Worm (Caenorhabditis elegans) whole organism, L4 larva: ENCODE measurements around the gene cisd-3.1.
A peak's percentile ranks its signal among the peaks of the same experiment; 100 is the strongest.

Experiments used
- T20F7.1 ChIP-seq: fragments of 200-800 bp; sonication (Bioruptor generic); optimal IDR thresholded peaks from 2 replicates; lab custom pipeline; 2018; ENCODE audit warnings: mild to moderate bottlenecking, missing genetic modification characterization, missing compliant biosample characterization
- Y105C5A.15 ChIP-seq: fragments of 200-800 bp; sonication (Bioruptor generic); IDR thresholded peaks from 2 replicates; pipeline ENCODE4 v1.3.6; 2022; ENCODE audit warnings: missing genetic modification characterization, missing compliant biosample characterization
- ZK546.5 ChIP-seq, 2 experiments: sonication (generic microtip); optimal IDR thresholded peaks; 2 replicates each; lab custom pipeline; 2017; ENCODE audit warnings: missing biosample characterization in 2 of 2, missing genetic modification characterization in 2 of 2
- attf-4 ChIP-seq: sonication (generic microtip); optimal IDR thresholded peaks from 3 replicates; lab custom pipeline; 2017; ENCODE audit warnings: missing biosample characterization, missing genetic modification characterization
- ceh-32 ChIP-seq: sonication (generic microtip); optimal IDR thresholded peaks from 2 replicates; lab custom pipeline; 2016; ENCODE audit warnings: mild to moderate bottlenecking, missing genetic modification characterization, missing compliant biosample characterization; ENCODE audit not compliant: poor library complexity
- ceh-44 ChIP-seq: fragments of 200-800 bp; sonication (Bioruptor generic); IDR thresholded peaks from 2 replicates; pipeline ENCODE4 v1.3.6; 2022; ENCODE audit warnings: missing genetic modification reagents, missing genetic modification characterization, missing compliant biosample characterization
- ceh-82 ChIP-seq: sonication (generic microtip); optimal IDR thresholded peaks from 2 replicates; lab custom pipeline; 2017; ENCODE audit warnings: missing biosample characterization, missing genetic modification characterization
- cey-2 ChIP-seq: sonication (generic microtip); optimal IDR thresholded peaks from 3 replicates; lab custom pipeline; 2017; ENCODE audit warnings: missing genetic modification characterization, mild to moderate bottlenecking, missing compliant biosample characterization, antibody characterized with exemption, borderline replicate concordance; ENCODE audit not compliant: insufficient read depth
- daf-12 ChIP-seq: fragments of 150-350 bp; optimal IDR thresholded peaks from 2 replicates; lab custom pipeline; 2014; ENCODE audit warnings: missing biosample characterization, missing genetic modification reagents, missing genetic modification characterization
- daf-19 ChIP-seq: fragments of 200-800 bp; sonication (Bioruptor generic); conservative IDR thresholded peaks from 2 replicates; pipeline ENCODE4 v1.3.6; 2022; ENCODE audit warnings: missing genetic modification characterization, missing compliant biosample characterization
- daf-8 ChIP-seq: fragments of 200-800 bp; sonication (Bioruptor generic); IDR thresholded peaks from 2 replicates; pipeline ENCODE4 v1.3.6; 2022; ENCODE audit warnings: missing genetic modification characterization, missing compliant biosample characterization
- dmd-6 ChIP-seq: fragments of 200-800 bp; sonication (Bioruptor generic); IDR thresholded peaks from 2 replicates; pipeline ENCODE4 v1.3.6; 2022; ENCODE audit warnings: missing genetic modification reagents, missing genetic modification characterization, missing compliant biosample characterization
- dmd-8 ChIP-seq: fragments of 200-800 bp; sonication (Bioruptor generic); IDR thresholded peaks from 2 replicates; pipeline ENCODE4 v1.3.6; 2022; ENCODE audit warnings: missing genetic modification characterization, missing compliant biosample characterization
- dmd-9 ChIP-seq: fragments of 200-800 bp; sonication (Bioruptor generic); IDR thresholded peaks from 2 replicates; pipeline ENCODE4 v1.3.6; 2022; ENCODE audit warnings: missing genetic modification reagents, missing genetic modification characterization, missing compliant biosample characterization
- dpl-1 ChIP-seq: fragments of 150-350 bp; optimal IDR thresholded peaks from 2 replicates; lab custom pipeline; 2014; ENCODE audit warnings: missing biosample characterization, missing genetic modification reagents, missing genetic modification characterization
- fkh-10 ChIP-seq: fragments of 150-350 bp; optimal IDR thresholded peaks from 2 replicates; lab custom pipeline; 2014; ENCODE audit warnings: missing biosample characterization, missing genetic modification reagents, missing genetic modification characterization
- gei-8 ChIP-seq: fragments of 200-800 bp; sonication (Bioruptor generic); optimal IDR thresholded peaks from 2 replicates; lab custom pipeline; 2018; ENCODE audit warnings: mild to moderate bottlenecking, missing genetic modification characterization, missing compliant biosample characterization
- hlh-11 ChIP-seq: fragments of 200-800 bp; sonication (Bioruptor generic); optimal IDR thresholded peaks from 2 replicates; lab custom pipeline; 2018; ENCODE audit warnings: mild to moderate bottlenecking, missing genetic modification characterization, missing compliant biosample characterization
- hlh-30 ChIP-seq: sonication (generic microtip); optimal IDR thresholded peaks from 2 replicates; lab custom pipeline; 2017; ENCODE audit warnings: antibody characterized with exemption, mild to moderate bottlenecking, missing genetic modification characterization, missing compliant biosample characterization; ENCODE audit not compliant: insufficient read depth
- hmg-1.1 ChIP-seq: fragments of 200-800 bp; sonication (Bioruptor generic); IDR thresholded peaks from 2 replicates; pipeline ENCODE4 v1.3.6; 2022; ENCODE audit warnings: missing genetic modification reagents, missing genetic modification characterization, missing compliant biosample characterization
- lin-1 ChIP-seq: fragments of 200-800 bp; sonication (Bioruptor generic); IDR thresholded peaks from 2 replicates; pipeline ENCODE4 v1.3.6; 2022; ENCODE audit warnings: missing genetic modification reagents, missing genetic modification characterization, missing compliant biosample characterization
- lin-13 ChIP-seq: fragments of 150-350 bp; optimal IDR thresholded peaks from 2 replicates; lab custom pipeline; 2014; ENCODE audit warnings: missing biosample characterization, missing genetic modification reagents, missing genetic modification characterization
- lin-38 ChIP-seq: fragments of 200-800 bp; sonication (Bioruptor generic); IDR thresholded peaks from 2 replicates; pipeline ENCODE4 v1.3.6; 2022; ENCODE audit warnings: missing genetic modification reagents, missing genetic modification characterization, missing compliant biosample characterization
- lin-39 ChIP-seq: fragments of 150-350 bp; optimal IDR thresholded peaks from 2 replicates; lab custom pipeline; 2014; ENCODE audit warnings: missing biosample characterization, missing genetic modification reagents, missing genetic modification characterization
- lsy-2 ChIP-seq, 2 experiments: fragments of 150-350 bp in 1 of 2; sonication (generic microtip) in 1 of 2; optimal IDR thresholded peaks; 2 replicates each; lab custom pipeline; 2014 to 2017; ENCODE audit warnings: missing biosample characterization in 2 of 2, missing genetic modification characterization in 2 of 2
- madf-9 ChIP-seq: fragments of 200-800 bp; sonication (Bioruptor generic); conservative IDR thresholded peaks from 2 replicates; pipeline ENCODE4 v1.3.6; 2022; ENCODE audit warnings: missing genetic modification reagents, missing genetic modification characterization, missing compliant biosample characterization
- mes-2 ChIP-seq: sonication (generic microtip); optimal IDR thresholded peaks from 2 replicates; lab custom pipeline; 2016; ENCODE audit warnings: missing genotype, mild to moderate bottlenecking, missing genetic modification characterization, missing compliant biosample characterization; ENCODE audit not compliant: poor library complexity, severe bottlenecking
- nhr-10 ChIP-seq: fragments of 150-350 bp; optimal IDR thresholded peaks from 2 replicates; lab custom pipeline; 2014; ENCODE audit warnings: missing biosample characterization, missing genetic modification characterization
- nhr-237 ChIP-seq: sonication (generic microtip); optimal IDR thresholded peaks from 2 replicates; lab custom pipeline; 2017; ENCODE audit warnings: missing biosample characterization, missing genetic modification characterization
- nhr-42 ChIP-seq: fragments of 200-800 bp; sonication (Bioruptor generic); IDR thresholded peaks from 2 replicates; pipeline ENCODE4 v1.3.6; 2022; ENCODE audit warnings: missing genetic modification characterization, missing compliant biosample characterization
- nhr-6 ChIP-seq: fragments of 150-350 bp; optimal IDR thresholded peaks from 2 replicates; lab custom pipeline; 2014; ENCODE audit warnings: missing biosample characterization, missing genetic modification characterization
- nhr-76 ChIP-seq: fragments of 150-350 bp; optimal IDR thresholded peaks from 2 replicates; lab custom pipeline; 2014; ENCODE audit warnings: missing biosample characterization, missing genetic modification characterization
- nhr-77 ChIP-seq: fragments of 150-350 bp; optimal IDR thresholded peaks from 2 replicates; lab custom pipeline; 2014; ENCODE audit warnings: missing biosample characterization, missing genetic modification characterization
- pha-4 ChIP-seq, 2 experiments: fragments of 150-350 bp in 1 of 2; fragments of 200-800 bp in 1 of 2; sonication (Bioruptor generic) in 1 of 2; IDR thresholded peaks in 1 of 2; optimal IDR thresholded peaks in 1 of 2; 2 replicates each; pipeline versions ENCODE4 v1.3.6 to Lab custom; 2014 to 2022; ENCODE audit warnings: missing genetic modification characterization in 2 of 2, missing genetic modification reagents in 2 of 2, missing biosample characterization in 1 of 2, missing compliant biosample characterization in 1 of 2
- pqm-1 ChIP-seq: sonication (generic microtip); optimal IDR thresholded peaks from 2 replicates; lab custom pipeline; 2017; ENCODE audit warnings: missing biosample characterization, missing genetic modification characterization
- rbr-2 ChIP-seq: sonication (generic microtip); optimal IDR thresholded peaks from 2 replicates; lab custom pipeline; 2016; ENCODE audit warnings: missing genotype, missing genetic modification characterization, missing compliant biosample characterization
- saeg-2 ChIP-seq: fragments of 200-800 bp; sonication (Bioruptor generic); IDR thresholded peaks from 2 replicates; pipeline ENCODE4 v1.3.6; 2022; ENCODE audit warnings: missing genetic modification reagents, missing genetic modification characterization, missing compliant biosample characterization
- snpc-4 ChIP-seq: fragments of 150-350 bp; optimal IDR thresholded peaks from 2 replicates; lab custom pipeline; 2014; ENCODE audit warnings: missing biosample characterization, missing genetic modification characterization
- spr-3 ChIP-seq: fragments of 200-800 bp; sonication (Bioruptor generic); optimal IDR thresholded peaks from 2 replicates; lab custom pipeline; 2018; ENCODE audit warnings: mild to moderate bottlenecking, missing genetic modification characterization, missing compliant biosample characterization
- tag-97 ChIP-seq: fragments of 200-800 bp; sonication (Bioruptor generic); IDR thresholded peaks from 2 replicates; pipeline ENCODE4 v1.3.6; 2022; ENCODE audit warnings: missing genetic modification characterization, missing compliant biosample characterization
- tra-1 ChIP-seq: fragments of 200-800 bp; sonication (Bioruptor generic); IDR thresholded peaks from 2 replicates; pipeline ENCODE4 v1.3.6; 2022; ENCODE audit warnings: missing genetic modification reagents, missing genetic modification characterization, missing compliant biosample characterization
- unc-130 ChIP-seq: sonication (generic microtip); optimal IDR thresholded peaks from 2 replicates; lab custom pipeline; 2016; ENCODE audit warnings: missing genetic modification reagents, missing genetic modification characterization, missing compliant biosample characterization
- unc-62 ChIP-seq, 3 experiments: fragments of 150-350 bp in 1 of 3; sonication (generic microtip); optimal IDR thresholded peaks in 2 of 3; peaks in 1 of 3; 1 replicate in 1 of 3; 2 replicates in 2 of 3; lab custom pipeline; 2014 to 2017; ENCODE audit warnings: missing biosample characterization in 3 of 3, missing genetic modification characterization in 3 of 3, missing genetic modification reagents in 3 of 3, missing genotype in 1 of 3
- vab-7 ChIP-seq: fragments of 200-800 bp; sonication (Bioruptor generic); IDR thresholded peaks from 2 replicates; pipeline ENCODE4 v1.3.6; 2022; ENCODE audit warnings: missing genetic modification reagents, missing genetic modification characterization, missing compliant biosample characterization
- zip-11 ChIP-seq: fragments of 200-800 bp; sonication (Bioruptor generic); IDR thresholded peaks from 2 replicates; pipeline ENCODE4 v1.3.6; 2022; ENCODE audit warnings: missing genetic modification characterization, missing compliant biosample characterization

cisd-3.1 gene

ce11 chrIII:4581495-4581894 is 38.8 kb downstream of the cisd-3.1 start, which contains the start of gene F35G12.12:
Gene F35G12.12, plus strand, starts transcription at chrIII:4581795.
- TF ChIP-seq lin-1 (GFP tag; lab: Robert Waterston, UW), result no peak
- TF ChIP-seq hlh-30 (tag; lab: Kevin White, UChicago), result no peak
- no peak for TF ChIP-seq tag-97 (GFP tag; lab: Robert Waterston, UW)
- no peak for TF ChIP-seq dmd-8 (GFP tag; lab: Robert Waterston, UW)
- TF ChIP-seq nhr-10 (tag; lab: Kevin White, UChicago), result no peak
- no peak for TF ChIP-seq daf-19 (GFP tag; lab: Robert Waterston, UW)
- TF ChIP-seq ceh-82, result no peak
- TF ChIP-seq saeg-2 (GFP tag; lab: Robert Waterston, UW), result no peak
- TF ChIP-seq dpl-1, result no peak
- TF ChIP-seq cey-2 (tag; lab: Kevin White, UChicago), result no peak
- no peak for TF ChIP-seq T20F7.1
- no peak for TF ChIP-seq snpc-4 (tag; lab: Kevin White, UChicago)
- no peak for TF ChIP-seq vab-7 (GFP tag; lab: Robert Waterston, UW)
- TF ChIP-seq ZK546.5 (tag; optimal IDR thresholded peaks at IDR 0.05; lab: Kevin White, UChicago), result no peak
- TF ChIP-seq attf-4 (tag; lab: Kevin White, UChicago), result no peak
- no peak for TF ChIP-seq pqm-1 (tag; lab: Kevin White, UChicago)
- no peak for TF ChIP-seq rbr-2
- TF ChIP-seq nhr-42 (GFP tag; lab: Robert Waterston, UW), result no peak
- TF ChIP-seq dmd-9 (GFP tag; lab: Robert Waterston, UW), result no peak

ce11 chrIII:4584068-4584566 is 41.4 kb downstream of the cisd-3.1 start, which contains the start of gene F35G12.5:
Gene F35G12.5, plus strand, starts transcription at chrIII:4584118.
- no peak for TF ChIP-seq unc-130 (GFP tag; lab: Kevin White, UChicago)
- no peak for TF ChIP-seq spr-3
- no peak for TF ChIP-seq ZK546.5 (tag; optimal IDR thresholded peaks at IDR 0.05; lab: Kevin White, UChicago)
- TF ChIP-seq daf-8 (GFP tag; lab: Robert Waterston, UW), result no peak
- no peak for TF ChIP-seq daf-12
- no peak for TF ChIP-seq zip-11 (GFP tag; lab: Robert Waterston, UW)
- no peak for TF ChIP-seq nhr-77 (tag; lab: Kevin White, UChicago)
- no peak for TF ChIP-seq ceh-32 (tag; lab: Kevin White, UChicago)
- TF ChIP-seq lin-39 (tag; lab: Kevin White, UChicago), result no peak
- TF ChIP-seq hmg-1.1 (GFP tag; lab: Robert Waterston, UW), result no peak
- no peak for TF ChIP-seq madf-9 (GFP tag; lab: Robert Waterston, UW)
- no peak for TF ChIP-seq tra-1 (GFP tag; lab: Robert Waterston, UW)
- TF ChIP-seq lin-13 (GFP tag; lab: Kevin White, UChicago), result no peak
- TF ChIP-seq gei-8 (GFP tag; lab: Kevin White, UChicago), result no peak
- no peak for TF ChIP-seq nhr-237 (tag; lab: Kevin White, UChicago)
- no peak for TF ChIP-seq fkh-10 (GFP tag; lab: Kevin White, UChicago)
- no peak for TF ChIP-seq unc-62 (GFP tag; optimal IDR thresholded peaks at IDR 0.05 in 1 of 2; lab: Kevin White, UChicago)
- TF ChIP-seq unc-62 (tag; optimal IDR thresholded peaks at IDR 0.05; lab: Kevin White, UChicago), result no peak
- no peak for TF ChIP-seq cey-2 (tag; lab: Kevin White, UChicago)

ce11 chrIII:4587177-4587576 is 44.5 kb downstream of the cisd-3.1 start, which contains the start of the genes F35G12.7 and smc-4:
Gene F35G12.7, minus strand, starts transcription at chrIII:4587330.
Gene smc-4, plus strand, starts transcription at chrIII:4587501.
- TF ChIP-seq unc-62 (GFP tag; optimal IDR thresholded peaks at IDR 0.05 in 1 of 2; lab: Kevin White, UChicago) (peak in 1 of 2 experiments; percentile 86), unc-62 (tag; optimal IDR thresholded peaks at IDR 0.05; lab: Kevin White, UChicago) (no peak), lsy-2 (tag; optimal IDR thresholded peaks at IDR 0.05; lab: Kevin White, UChicago) (peak; percentile 60 to 93), pha-4 (GFP tag; IDR thresholded peaks at IDR 0.05; lab: Robert Waterston, UW) (no peak), pha-4 (tag; optimal IDR thresholded peaks at IDR 0.05; lab: Kevin White, UChicago) (no peak), dmd-6 (GFP tag; lab: Robert Waterston, UW) (peak; percentile 47; the same call in 1 of the 2 replicates), rbr-2 (peak; percentile 26), mes-2 (tag; lab: Kevin White, UChicago) (peak; percentile 78), lin-38 (GFP tag; lab: Robert Waterston, UW) (peak; percentile 66), hmg-1.1 (GFP tag; lab: Robert Waterston, UW) (peak; percentile 34; the same call in 1 of the 2 replicates), dpl-1 (peak; percentile 85), ceh-44 (GFP tag; lab: Robert Waterston, UW) (0 out of 2 replicates have a peak, but pooled peaks have one; percentile 30), daf-19 (GFP tag; lab: Robert Waterston, UW) (peak; percentile 58; the same call in 1 of the 2 replicates), unc-130 (GFP tag; lab: Kevin White, UChicago) (peak; percentile 56), hlh-11 (tag; lab: Kevin White, UChicago) (peak; percentile 34), Y105C5A.15 (GFP tag; lab: Robert Waterston, UW) (no peak), saeg-2 (GFP tag; lab: Robert Waterston, UW) (no peak), nhr-76 (no peak), nhr-6 (peak; percentile 19)
